Worm (Caenorhabditis elegans) whole organism, L1 larva: Measurements from ENCODE around the gene F35H12.6.
A peak's percentile ranks its signal among the peaks of the same experiment; 100 is the strongest.

ENCODE experiments used
- C04F5.9 ChIP-seq: sonication (generic microtip); optimal IDR thresholded peaks from 2 replicates; lab custom pipeline; 2016; ENCODE audit warnings: missing genetic modification characterization, missing compliant biosample characterization
- C16A3.4 ChIP-seq: fragments of 150-350 bp; optimal IDR thresholded peaks from 2 replicates; lab custom pipeline; 2014; ENCODE audit warnings: missing biosample characterization, missing genetic modification characterization
- C34B4.2 ChIP-seq: sonication (generic microtip); optimal IDR thresholded peaks from 2 replicates; lab custom pipeline; 2017; ENCODE audit warnings: mild to moderate bottlenecking, missing genetic modification characterization, missing compliant biosample characterization
- Y116A8C.19 ChIP-seq: sonication (generic microtip); optimal IDR thresholded peaks from 2 replicates; lab custom pipeline; 2016; ENCODE audit warnings: missing compliant biosample characterization, missing genetic modification characterization, borderline replicate concordance
- aha-1 ChIP-seq: fragments of 150-350 bp; optimal IDR thresholded peaks from 2 replicates; lab custom pipeline; 2014; ENCODE audit warnings: missing biosample characterization, missing genetic modification characterization
- alr-1 ChIP-seq: fragments of 200-800 bp; sonication (Bioruptor generic); optimal IDR thresholded peaks from 2 replicates; lab custom pipeline; 2018; ENCODE audit warnings: borderline replicate concordance, mild to moderate bottlenecking, missing genetic modification characterization, missing compliant biosample characterization
- aly-2 ChIP-seq: fragments of 150-350 bp; optimal IDR thresholded peaks from 2 replicates; lab custom pipeline; 2014; ENCODE audit warnings: missing biosample characterization, missing genetic modification characterization
- ama-1 ChIP-seq: fragments of 150-350 bp; optimal IDR thresholded peaks from 2 replicates; lab custom pipeline; 2014
- blmp-1 ChIP-seq: fragments of 150-350 bp; optimal IDR thresholded peaks from 2 replicates; lab custom pipeline; 2014; ENCODE audit warnings: missing biosample characterization, missing genetic modification characterization
- ceh-63 ChIP-seq: fragments of 200-800 bp; sonication (Bioruptor generic); optimal IDR thresholded peaks from 2 replicates; lab custom pipeline; 2018; ENCODE audit warnings: mild to moderate bottlenecking, missing genetic modification characterization, missing compliant biosample characterization
- ceh-82 ChIP-seq, 3 experiments: fragments of 150-350 bp in 1 of 3; sonication (generic microtip) in 2 of 3; optimal IDR thresholded peaks; 2 replicates each; lab custom pipeline; 2014 to 2017; ENCODE audit warnings: missing biosample characterization in 3 of 3, missing genetic modification characterization in 3 of 3
- ceh-88 ChIP-seq: fragments of 200-800 bp; sonication (Bioruptor generic); IDR thresholded peaks from 2 replicates; pipeline ENCODE4 v1.3.6; 2022; ENCODE audit warnings: missing genetic modification characterization, missing compliant biosample characterization
- dpl-1 ChIP-seq, 3 experiments: fragments of 150-350 bp in 2 of 3; sonication (generic microtip) in 1 of 3; optimal IDR thresholded peaks; 2 replicates each; lab custom pipeline; 2014 to 2017; ENCODE audit warnings: missing biosample characterization in 3 of 3, missing genetic modification characterization in 3 of 3, missing genetic modification reagents in 3 of 3
- dsc-1 ChIP-seq: sonication (generic microtip); optimal IDR thresholded peaks from 2 replicates; lab custom pipeline; 2016; ENCODE audit warnings: mild to moderate bottlenecking, missing genetic modification characterization, missing compliant biosample characterization
- efl-3 ChIP-seq: fragments of 200-800 bp; sonication (Bioruptor generic); optimal IDR thresholded peaks from 2 replicates; lab custom pipeline; 2018; ENCODE audit warnings: mild to moderate bottlenecking, missing genetic modification characterization, missing compliant biosample characterization
- egl-13 ChIP-seq: sonication (generic microtip); optimal IDR thresholded peaks from 2 replicates; lab custom pipeline; 2016; ENCODE audit warnings: missing genotype, missing genetic modification reagents, missing genetic modification characterization, missing compliant biosample characterization
- egl-27 ChIP-seq, 2 experiments: fragments of 150-350 bp in 1 of 2; sonication (generic microtip); optimal IDR thresholded peaks; 3 replicates each; lab custom pipeline; 2017 to 2018; ENCODE audit warnings: missing biosample characterization in 2 of 2, missing genetic modification characterization in 2 of 2, missing genetic modification reagents in 2 of 2
- elt-3 ChIP-seq, 6 experiments: fragments of 150-350 bp in 1 of 6; sonication (generic microtip); optimal IDR thresholded peaks; 2 replicates each; lab custom pipeline; 2017 to 2018; ENCODE audit warnings: missing biosample characterization in 6 of 6, missing genetic modification characterization in 6 of 6, inconsistent platforms in 1 of 6
- fkh-10 ChIP-seq: sonication (generic microtip); optimal IDR thresholded peaks from 2 replicates; lab custom pipeline; 2017; ENCODE audit warnings: missing biosample characterization, missing genetic modification reagents, missing genetic modification characterization
- fkh-4 ChIP-seq: sonication (generic microtip); optimal IDR thresholded peaks from 2 replicates; lab custom pipeline; 2016; ENCODE audit warnings: missing compliant biosample characterization, missing genetic modification characterization, borderline replicate concordance
- fkh-8 ChIP-seq: sonication (generic microtip); optimal IDR thresholded peaks from 2 replicates; lab custom pipeline; 2016; ENCODE audit warnings: mild to moderate bottlenecking, missing genetic modification characterization, missing compliant biosample characterization
- fos-1 ChIP-seq: fragments of 150-350 bp; optimal IDR thresholded peaks from 2 replicates; lab custom pipeline; 2014; ENCODE audit warnings: missing biosample characterization, missing genetic modification characterization
- hlh-4 ChIP-seq: sonication (generic microtip); optimal IDR thresholded peaks from 2 replicates; lab custom pipeline; 2016; ENCODE audit warnings: mild to moderate bottlenecking, missing genetic modification characterization, missing compliant biosample characterization
- jun-1 ChIP-seq: fragments of 150-350 bp; optimal IDR thresholded peaks from 2 replicates; lab custom pipeline; 2014; ENCODE audit warnings: missing biosample characterization, missing genetic modification reagents, missing genetic modification characterization
- lin-13 ChIP-seq: fragments of 150-350 bp; optimal IDR thresholded peaks from 2 replicates; lab custom pipeline; 2014; ENCODE audit warnings: missing biosample characterization, missing genetic modification reagents, missing genetic modification characterization
- lin-14 ChIP-seq: fragments of 200-800 bp; sonication (Bioruptor generic); optimal IDR thresholded peaks from 2 replicates; lab custom pipeline; 2018; ENCODE audit warnings: mild to moderate bottlenecking, missing genetic modification characterization, moderate library complexity, missing compliant biosample characterization
- lin-35 ChIP-seq, 2 experiments: fragments of 150-350 bp; optimal IDR thresholded peaks; 2 replicates each; lab custom pipeline; 2014; ENCODE audit warnings: missing biosample characterization in 2 of 2, missing genetic modification characterization in 2 of 2, missing genetic modification reagents in 2 of 2
- lir-3 ChIP-seq: sonication (generic microtip); optimal IDR thresholded peaks from 2 replicates; lab custom pipeline; 2016; ENCODE audit warnings: mild to moderate bottlenecking, missing genetic modification characterization, moderate library complexity, missing compliant biosample characterization; ENCODE audit not compliant: poor library complexity
- lsy-2 ChIP-seq, 2 experiments: fragments of 150-350 bp; optimal IDR thresholded peaks; 2 replicates each; lab custom pipeline; 2014; ENCODE audit warnings: missing biosample characterization in 2 of 2, missing genetic modification characterization in 2 of 2
- mab-9 ChIP-seq: fragments of 200-800 bp; sonication (Bioruptor generic); IDR thresholded peaks from 2 replicates; pipeline ENCODE4 v1.3.6; 2022; ENCODE audit warnings: missing genetic modification reagents, missing genetic modification characterization, missing compliant biosample characterization
- mdl-1 ChIP-seq, 2 experiments: fragments of 150-350 bp; optimal IDR thresholded peaks; 2 replicates each; lab custom pipeline; 2014 to 2017; ENCODE audit warnings: missing biosample characterization in 2 of 2, missing genetic modification characterization in 2 of 2, inconsistent platforms in 1 of 2
- mef-2 ChIP-seq: fragments of 150-350 bp; optimal IDR thresholded peaks from 2 replicates; lab custom pipeline; 2014; ENCODE audit warnings: missing biosample characterization, missing genetic modification characterization
- mep-1 ChIP-seq: fragments of 150-350 bp; optimal IDR thresholded peaks from 2 replicates; lab custom pipeline; 2014; ENCODE audit warnings: missing biosample characterization, missing genetic modification characterization
- nhr-11 ChIP-seq: fragments of 150-350 bp; optimal IDR thresholded peaks from 2 replicates; lab custom pipeline; 2014; ENCODE audit warnings: missing biosample characterization, missing genetic modification characterization
- nhr-19 ChIP-seq: fragments of 200-800 bp; sonication (Bioruptor generic); conservative IDR thresholded peaks from 2 replicates; pipeline ENCODE4 v1.3.6; 2022; ENCODE audit warnings: missing genetic modification characterization, missing compliant biosample characterization
- nhr-20 ChIP-seq: sonication (generic microtip); optimal IDR thresholded peaks from 2 replicates; lab custom pipeline; 2016; ENCODE audit warnings: mild to moderate bottlenecking, missing genetic modification characterization, missing compliant biosample characterization
- nhr-77 ChIP-seq: fragments of 150-350 bp; optimal IDR thresholded peaks from 2 replicates; lab custom pipeline; 2014; ENCODE audit warnings: missing biosample characterization, missing genetic modification characterization
- nhr-90 ChIP-seq: sonication (generic microtip); optimal IDR thresholded peaks from 2 replicates; lab custom pipeline; 2016; ENCODE audit warnings: mild to moderate bottlenecking, missing genetic modification characterization, missing compliant biosample characterization; ENCODE audit not compliant: poor library complexity
- pqm-1 ChIP-seq: sonication (generic microtip); optimal IDR thresholded peaks from 3 replicates; lab custom pipeline; 2017; ENCODE audit warnings: missing biosample characterization, missing genetic modification characterization
- skn-1 ChIP-seq: fragments of 150-350 bp; optimal IDR thresholded peaks from 2 replicates; lab custom pipeline; 2014; ENCODE audit warnings: missing biosample characterization, missing genetic modification characterization
- snpc-4 ChIP-seq: fragments of 150-350 bp; optimal IDR thresholded peaks from 2 replicates; lab custom pipeline; 2014; ENCODE audit warnings: missing biosample characterization, missing genetic modification characterization
- snu-23 ChIP-seq: sonication (generic microtip); optimal IDR thresholded peaks from 2 replicates; lab custom pipeline; 2016; ENCODE audit warnings: missing genetic modification characterization, missing compliant biosample characterization
- sptf-1 ChIP-seq: fragments of 150-350 bp; optimal IDR thresholded peaks from 2 replicates; lab custom pipeline; 2014; ENCODE audit warnings: missing biosample characterization, missing genetic modification characterization
- swsn-7 ChIP-seq: sonication (generic microtip); optimal IDR thresholded peaks from 2 replicates; lab custom pipeline; 2016; ENCODE audit warnings: missing genetic modification characterization, missing compliant biosample characterization
- tbx-2 ChIP-seq: sonication (generic microtip); optimal IDR thresholded peaks from 2 replicates; lab custom pipeline; 2016; ENCODE audit warnings: missing genetic modification characterization, missing compliant biosample characterization
- tlp-1 ChIP-seq: fragments of 150-350 bp; optimal IDR thresholded peaks from 2 replicates; lab custom pipeline; 2014; ENCODE audit warnings: missing biosample characterization, missing genetic modification characterization
- unc-130 ChIP-seq: fragments of 150-350 bp; optimal IDR thresholded peaks from 2 replicates; lab custom pipeline; 2017; ENCODE audit warnings: missing biosample characterization, missing genetic modification characterization, inconsistent platforms
- unc-30 ChIP-seq: sonication (generic microtip); optimal IDR thresholded peaks from 2 replicates; lab custom pipeline; 2017; ENCODE audit warnings: missing biosample characterization, missing genetic modification characterization
- unc-62 ChIP-seq: fragments of 150-350 bp; optimal IDR thresholded peaks from 2 replicates; lab custom pipeline; 2014; ENCODE audit warnings: missing biosample characterization, missing genetic modification reagents, missing genetic modification characterization
- unc-98 ChIP-seq: fragments of 200-800 bp; sonication (Bioruptor generic); IDR thresholded peaks from 2 replicates; pipeline ENCODE4 v1.3.6; 2022; ENCODE audit warnings: missing genetic modification characterization, missing compliant biosample characterization
- xbp-1 ChIP-seq: sonication (generic microtip); optimal IDR thresholded peaks from 2 replicates; lab custom pipeline; 2016; ENCODE audit warnings: missing genetic modification characterization, missing compliant biosample characterization
- zag-1 ChIP-seq: fragments of 150-350 bp; optimal IDR thresholded peaks from 2 replicates; lab custom pipeline; 2014; ENCODE audit warnings: missing biosample characterization, missing genetic modification characterization
- zip-4 ChIP-seq: fragments of 200-800 bp; sonication (Bioruptor generic); optimal IDR thresholded peaks from 2 replicates; lab custom pipeline; 2018; ENCODE audit warnings: mild to moderate bottlenecking, missing genetic modification characterization, moderate library complexity, missing compliant biosample characterization
- ztf-4 ChIP-seq: fragments of 150-350 bp; optimal IDR thresholded peaks from 2 replicates; lab custom pipeline; 2014; ENCODE audit warnings: missing biosample characterization, missing genetic modification characterization

F35H12.6 gene

ce11 chrX:924495-925008, 11.5 kb downstream of the F35H12.6 start, which contains the start of the genes pifk-1 and tbc-11:
Gene pifk-1, minus strand, starts transcription at chrX:924511.
Gene tbc-11, plus strand, starts transcription at chrX:924958.
- peak; percentile 80 for TF ChIP-seq lin-14
- TF ChIP-seq elt-3 (tag; optimal IDR thresholded peaks at IDR 0.05; lab: Kevin White, UChicago), result peak in 1 of 6 experiments; percentile 54
- peak; percentile 23 for TF ChIP-seq nhr-90 (tag; lab: Kevin White, UChicago)
- no peak for TF ChIP-seq aly-2
- no peak for TF ChIP-seq Y116A8C.19 (tag; lab: Kevin White, UChicago)
- TF ChIP-seq mep-1 (tag; lab: Kevin White, UChicago), result peak; percentile 64
- no peak for TF ChIP-seq C04F5.9 (tag; lab: Kevin White, UChicago)
- no peak for TF ChIP-seq mef-2
- TF ChIP-seq mab-9 (GFP tag; lab: Robert Waterston, UW), result no peak
- no peak for TF ChIP-seq tlp-1 (tag; lab: Kevin White, UChicago)
- peak in 1 of 3 experiments; percentile 63 for TF ChIP-seq ceh-82 (tag; optimal IDR thresholded peaks at IDR 0.05; lab: Kevin White, UChicago)
- no peak for TF ChIP-seq nhr-19
- TF ChIP-seq fkh-8 (tag; lab: Kevin White, UChicago), result peak; percentile 21
- no peak for TF ChIP-seq dsc-1 (tag; lab: Kevin White, UChicago)
- TF ChIP-seq lin-35 (GFP tag; optimal IDR thresholded peaks at IDR 0.05; lab: Kevin White, UChicago), result peak in 1 of 2 experiments; percentile 74
- TF ChIP-seq pqm-1 (tag; lab: Kevin White, UChicago), result no peak
- no peak for TF ChIP-seq fkh-10 (GFP tag; lab: Kevin White, UChicago)
- TF ChIP-seq fkh-4, result no peak
- TF ChIP-seq jun-1 (tag; lab: Kevin White, UChicago), result no peak
- no peak for TF ChIP-seq nhr-77 (tag; lab: Kevin White, UChicago)
- TF ChIP-seq zag-1 (tag; lab: Kevin White, UChicago), result no peak
- no peak for TF ChIP-seq hlh-4 (tag; lab: Kevin White, UChicago)
- no peak for TF ChIP-seq lir-3 (tag; lab: Kevin White, UChicago)
- TF ChIP-seq ceh-88 (GFP tag; lab: Robert Waterston, UW), result no peak
- peak in 1 of 2 experiments; percentile 62 for TF ChIP-seq lsy-2 (tag; optimal IDR thresholded peaks at IDR 0.05; lab: Kevin White, UChicago)
- TF ChIP-seq ztf-4 (tag; lab: Kevin White, UChicago), result no peak
- peak; percentile 20 for TF ChIP-seq swsn-7
- peak; percentile 85 for TF ChIP-seq skn-1 (tag; lab: Kevin White, UChicago)
- TF ChIP-seq aha-1, result no peak
- TF ChIP-seq mdl-1 (tag; optimal IDR thresholded peaks at IDR 0.05; lab: Kevin White, UChicago), result peak in 1 of 2 experiments; percentile 37
- no peak for TF ChIP-seq alr-1 (tag; lab: Kevin White, UChicago)
- peak; percentile 21 for TF ChIP-seq tbx-2 (tag; lab: Kevin White, UChicago)
- TF ChIP-seq unc-62 (GFP tag; lab: Kevin White, UChicago), result no peak
- TF ChIP-seq unc-30, result no peak
- TF ChIP-seq unc-130, result no peak
- TF ChIP-seq nhr-11 (tag; lab: Kevin White, UChicago), result no peak
- no peak for TF ChIP-seq unc-98 (GFP tag; lab: Robert Waterston, UW)
- no peak for TF ChIP-seq egl-27 (tag; optimal IDR thresholded peaks at IDR 0.05; lab: Kevin White, UChicago)
- peak; percentile 67 for TF ChIP-seq blmp-1 (tag; lab: Kevin White, UChicago)
- no peak for TF ChIP-seq lin-13 (GFP tag; lab: Kevin White, UChicago)
- no peak for TF ChIP-seq ama-1 (lab: Kevin White, UChicago)
- peak; percentile 65 for TF ChIP-seq snu-23 (GFP tag; lab: Kevin White, UChicago)
- peak; percentile 29 for TF ChIP-seq fos-1
- no peak for TF ChIP-seq zip-4 (GFP tag; lab: Kevin White, UChicago)
- no peak for TF ChIP-seq sptf-1 (tag; lab: Kevin White, UChicago)
- no peak for TF ChIP-seq egl-13
- no peak for TF ChIP-seq xbp-1
- TF ChIP-seq efl-3 (GFP tag; lab: Kevin White, UChicago), result no peak
- no peak for TF ChIP-seq C34B4.2 (tag; lab: Kevin White, UChicago)
- TF ChIP-seq snpc-4 (tag; lab: Kevin White, UChicago), result no peak
- TF ChIP-seq dpl-1 (GFP tag; optimal IDR thresholded peaks at IDR 0.05; lab: Kevin White, UChicago), result peak; percentile 22 to 39 (median 27)
- peak; percentile 54 for TF ChIP-seq C16A3.4 (tag; lab: Kevin White, UChicago)
- TF ChIP-seq nhr-20 (tag; lab: Kevin White, UChicago), result peak; percentile 41
- no peak for TF ChIP-seq ceh-63 (GFP tag; lab: Kevin White, UChicago)
